Worm (Caenorhabditis elegans) whole organism, L3 larva: ENCODE data around the gene zhit-2.

Source experiments
- R02D3.7 ChIP-seq: fragments of 150-350 bp; optimal IDR thresholded peaks from 2 replicates; lab custom pipeline; 2014; ENCODE audit warnings: missing biosample characterization, missing genetic modification characterization
- nhr-25 ChIP-seq: sonication (generic microtip); optimal IDR thresholded peaks from 2 replicates; lab custom pipeline; 2017; ENCODE audit warnings: missing biosample characterization, missing genetic modification characterization
- pqm-1 ChIP-seq: fragments of 150-350 bp; optimal IDR thresholded peaks from 2 replicates; lab custom pipeline; 2017; ENCODE audit warnings: missing biosample characterization, missing genetic modification characterization, inconsistent platforms
- tbx-2 ChIP-seq: sonication (generic microtip); optimal IDR thresholded peaks from 2 replicates; lab custom pipeline; 2016; ENCODE audit warnings: mild to moderate bottlenecking, missing genetic modification characterization, missing compliant biosample characterization

DNA sequence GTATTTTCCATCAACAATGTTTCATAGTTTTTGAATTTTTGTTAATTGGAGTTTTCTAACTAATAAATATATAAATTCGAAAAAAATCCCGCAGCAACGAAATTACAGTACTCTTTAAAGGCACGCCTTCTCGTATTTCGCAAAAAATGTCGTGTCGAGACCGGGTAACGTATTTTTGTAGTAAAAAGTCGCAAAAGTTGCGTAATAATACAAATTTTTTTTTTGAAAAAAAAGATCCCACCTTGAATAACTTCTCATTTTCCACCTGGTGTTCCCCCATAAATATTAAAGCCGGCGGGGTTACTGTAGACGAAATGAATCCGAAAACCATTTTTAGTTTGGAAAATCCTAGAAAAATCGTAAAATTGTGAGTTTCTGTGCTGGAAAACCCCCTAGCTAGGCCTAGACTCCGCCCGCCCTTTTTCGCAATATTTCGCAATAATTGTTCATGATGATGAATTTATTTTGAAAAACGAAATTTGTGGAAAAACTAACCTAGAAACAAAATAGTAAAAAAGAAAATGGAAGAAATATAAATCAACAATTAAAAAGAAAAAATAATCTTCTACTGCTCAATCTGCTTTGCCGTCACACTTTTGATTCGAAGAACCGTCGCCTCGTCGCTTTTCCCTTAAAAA is 1.8 kb downstream of the zhit-2 start, which contains the start of gene F43C1.7:
- TF ChIP-seq pqm-1 (tag; lab: Kevin White, UChicago) (no peak), tbx-2 (tag; lab: Kevin White, UChicago) (no peak), R02D3.7 (tag; lab: Kevin White, UChicago) (no peak), nhr-25 (tag; lab: Kevin White, UChicago) (no peak)
